Worm (Caenorhabditis elegans) whole organism, L1 larva: ENCODE data around the gene dgk-1.
A peak's percentile ranks its signal among the peaks of the same experiment; 100 is the strongest.

Experiments used
- C04F5.9 ChIP-seq: sonication (generic microtip); optimal IDR thresholded peaks from 2 replicates; lab custom pipeline; 2016; ENCODE audit warnings: missing genetic modification characterization, missing compliant biosample characterization
- C16A3.4 ChIP-seq: fragments of 150-350 bp; optimal IDR thresholded peaks from 2 replicates; lab custom pipeline; 2014; ENCODE audit warnings: missing biosample characterization, missing genetic modification characterization
- aha-1 ChIP-seq: fragments of 150-350 bp; optimal IDR thresholded peaks from 2 replicates; lab custom pipeline; 2014; ENCODE audit warnings: missing biosample characterization, missing genetic modification characterization
- aly-2 ChIP-seq: fragments of 150-350 bp; optimal IDR thresholded peaks from 2 replicates; lab custom pipeline; 2014; ENCODE audit warnings: missing biosample characterization, missing genetic modification characterization
- ceh-63 ChIP-seq: fragments of 200-800 bp; sonication (Bioruptor generic); optimal IDR thresholded peaks from 2 replicates; lab custom pipeline; 2018; ENCODE audit warnings: mild to moderate bottlenecking, missing genetic modification characterization, missing compliant biosample characterization
- ceh-8 ChIP-seq: fragments of 200-800 bp; sonication (Bioruptor generic); optimal IDR thresholded peaks from 2 replicates; lab custom pipeline; 2018; ENCODE audit warnings: mild to moderate bottlenecking, missing genetic modification characterization, moderate library complexity, missing compliant biosample characterization
- ceh-82 ChIP-seq, 3 experiments: fragments of 150-350 bp in 1 of 3; sonication (generic microtip) in 2 of 3; optimal IDR thresholded peaks; 2 replicates each; lab custom pipeline; 2014 to 2017; ENCODE audit warnings: missing biosample characterization in 3 of 3, missing genetic modification characterization in 3 of 3
- ceh-88 ChIP-seq: fragments of 200-800 bp; sonication (Bioruptor generic); IDR thresholded peaks from 2 replicates; pipeline ENCODE4 v1.3.6; 2022; ENCODE audit warnings: missing genetic modification characterization, missing compliant biosample characterization
- dpl-1 ChIP-seq, 3 experiments: fragments of 150-350 bp in 2 of 3; sonication (generic microtip) in 1 of 3; optimal IDR thresholded peaks; 2 replicates each; lab custom pipeline; 2014 to 2017; ENCODE audit warnings: missing biosample characterization in 3 of 3, missing genetic modification characterization in 3 of 3, missing genetic modification reagents in 3 of 3
- dsc-1 ChIP-seq: sonication (generic microtip); optimal IDR thresholded peaks from 2 replicates; lab custom pipeline; 2016; ENCODE audit warnings: mild to moderate bottlenecking, missing genetic modification characterization, missing compliant biosample characterization
- efl-1 ChIP-seq, 4 experiments: fragments of 150-350 bp; optimal IDR thresholded peaks in 3 of 4; peaks in 1 of 4; 1 replicate in 1 of 4; 2 replicates in 3 of 4; lab custom pipeline; 2014; ENCODE audit warnings: missing biosample characterization in 2 of 4, missing genetic modification characterization in 2 of 4, missing genetic modification reagents in 2 of 4
- efl-3 ChIP-seq: fragments of 200-800 bp; sonication (Bioruptor generic); optimal IDR thresholded peaks from 2 replicates; lab custom pipeline; 2018; ENCODE audit warnings: mild to moderate bottlenecking, missing genetic modification characterization, missing compliant biosample characterization
- egl-13 ChIP-seq: sonication (generic microtip); optimal IDR thresholded peaks from 2 replicates; lab custom pipeline; 2016; ENCODE audit warnings: missing genotype, missing genetic modification reagents, missing genetic modification characterization, missing compliant biosample characterization
- elt-2 ChIP-seq: sonication (generic microtip); optimal IDR thresholded peaks from 2 replicates; lab custom pipeline; 2016; ENCODE audit warnings: missing genetic modification characterization, mild to moderate bottlenecking, inconsistent platforms, missing compliant biosample characterization, missing genetic modification reagents
- elt-3 ChIP-seq, 6 experiments: fragments of 150-350 bp in 1 of 6; sonication (generic microtip); optimal IDR thresholded peaks; 2 replicates each; lab custom pipeline; 2017 to 2018; ENCODE audit warnings: missing biosample characterization in 6 of 6, missing genetic modification characterization in 6 of 6, inconsistent platforms in 1 of 6
- ets-5 ChIP-seq: fragments of 200-800 bp; sonication (Bioruptor generic); IDR thresholded peaks from 2 replicates; pipeline ENCODE4 v1.3.6; 2022; ENCODE audit warnings: missing genetic modification characterization, missing compliant biosample characterization
- fos-1 ChIP-seq: fragments of 150-350 bp; optimal IDR thresholded peaks from 2 replicates; lab custom pipeline; 2014; ENCODE audit warnings: missing biosample characterization, missing genetic modification characterization
- hlh-17 ChIP-seq: fragments of 200-800 bp; sonication (Bioruptor generic); optimal IDR thresholded peaks from 2 replicates; lab custom pipeline; 2018; ENCODE audit warnings: missing genetic modification characterization, mild to moderate bottlenecking, missing compliant biosample characterization, moderate library complexity, borderline replicate concordance
- irx-1 ChIP-seq: sonication (generic microtip); optimal IDR thresholded peaks from 2 replicates; lab custom pipeline; 2016; ENCODE audit warnings: missing genetic modification characterization, missing compliant biosample characterization
- isw-1 ChIP-seq: fragments of 200-800 bp; sonication (Bioruptor generic); IDR thresholded peaks from 2 replicates; pipeline ENCODE4 v1.3.6; 2022; ENCODE audit warnings: missing genetic modification characterization, missing compliant biosample characterization
- lin-13 ChIP-seq: fragments of 150-350 bp; optimal IDR thresholded peaks from 2 replicates; lab custom pipeline; 2014; ENCODE audit warnings: missing biosample characterization, missing genetic modification reagents, missing genetic modification characterization
- lin-14 ChIP-seq: fragments of 200-800 bp; sonication (Bioruptor generic); optimal IDR thresholded peaks from 2 replicates; lab custom pipeline; 2018; ENCODE audit warnings: mild to moderate bottlenecking, missing genetic modification characterization, moderate library complexity, missing compliant biosample characterization
- lin-15B ChIP-seq: fragments of 150-350 bp; sonication (generic microtip); optimal IDR thresholded peaks from 3 replicates; lab custom pipeline; 2014; ENCODE audit warnings: missing biosample characterization, missing genetic modification characterization
- lin-35 ChIP-seq, 2 experiments: fragments of 150-350 bp; optimal IDR thresholded peaks; 2 replicates each; lab custom pipeline; 2014; ENCODE audit warnings: missing biosample characterization in 2 of 2, missing genetic modification characterization in 2 of 2, missing genetic modification reagents in 2 of 2
- lin-39 ChIP-seq: fragments of 150-350 bp; optimal IDR thresholded peaks from 2 replicates; lab custom pipeline; 2014; ENCODE audit warnings: missing biosample characterization, missing genetic modification reagents, missing genetic modification characterization
- mab-9 ChIP-seq: fragments of 200-800 bp; sonication (Bioruptor generic); IDR thresholded peaks from 2 replicates; pipeline ENCODE4 v1.3.6; 2022; ENCODE audit warnings: missing genetic modification reagents, missing genetic modification characterization, missing compliant biosample characterization
- mdl-1 ChIP-seq, 2 experiments: fragments of 150-350 bp; optimal IDR thresholded peaks; 2 replicates each; lab custom pipeline; 2014 to 2017; ENCODE audit warnings: missing biosample characterization in 2 of 2, missing genetic modification characterization in 2 of 2, inconsistent platforms in 1 of 2
- mef-2 ChIP-seq: fragments of 150-350 bp; optimal IDR thresholded peaks from 2 replicates; lab custom pipeline; 2014; ENCODE audit warnings: missing biosample characterization, missing genetic modification characterization
- mep-1 ChIP-seq: fragments of 150-350 bp; optimal IDR thresholded peaks from 2 replicates; lab custom pipeline; 2014; ENCODE audit warnings: missing biosample characterization, missing genetic modification characterization
- nhr-11 ChIP-seq: fragments of 150-350 bp; optimal IDR thresholded peaks from 2 replicates; lab custom pipeline; 2014; ENCODE audit warnings: missing biosample characterization, missing genetic modification characterization
- nhr-19 ChIP-seq: fragments of 200-800 bp; sonication (Bioruptor generic); conservative IDR thresholded peaks from 2 replicates; pipeline ENCODE4 v1.3.6; 2022; ENCODE audit warnings: missing genetic modification characterization, missing compliant biosample characterization
- nhr-20 ChIP-seq: sonication (generic microtip); optimal IDR thresholded peaks from 2 replicates; lab custom pipeline; 2016; ENCODE audit warnings: mild to moderate bottlenecking, missing genetic modification characterization, missing compliant biosample characterization
- nhr-237 ChIP-seq: fragments of 150-350 bp; optimal IDR thresholded peaks from 2 replicates; lab custom pipeline; 2014; ENCODE audit warnings: missing biosample characterization, missing genetic modification characterization
- nhr-28 ChIP-seq: fragments of 150-350 bp; optimal IDR thresholded peaks from 2 replicates; lab custom pipeline; 2014; ENCODE audit warnings: missing biosample characterization, missing genetic modification characterization
- nhr-47 ChIP-seq: sonication (generic microtip); optimal IDR thresholded peaks from 2 replicates; lab custom pipeline; 2016; ENCODE audit warnings: mild to moderate bottlenecking, missing genetic modification characterization, moderate library complexity, missing compliant biosample characterization
- nhr-76 ChIP-seq: sonication (generic microtip); optimal IDR thresholded peaks from 2 replicates; lab custom pipeline; 2017; ENCODE audit warnings: missing biosample characterization, missing genetic modification characterization
- nhr-85 ChIP-seq: sonication (generic microtip); peaks from one replicate; lab custom pipeline; 2016; ENCODE audit warnings: missing genetic modification characterization, inconsistent platforms, missing compliant biosample characterization
- pag-3 ChIP-seq: sonication (generic microtip); optimal IDR thresholded peaks from 2 replicates; lab custom pipeline; 2017; ENCODE audit warnings: missing genetic modification characterization, mild to moderate bottlenecking, missing compliant biosample characterization, antibody characterized with exemption, borderline replicate concordance; ENCODE audit not compliant: insufficient read depth
- pqm-1 ChIP-seq: sonication (generic microtip); optimal IDR thresholded peaks from 3 replicates; lab custom pipeline; 2017; ENCODE audit warnings: missing biosample characterization, missing genetic modification characterization
- skn-1 ChIP-seq: fragments of 150-350 bp; optimal IDR thresholded peaks from 2 replicates; lab custom pipeline; 2014; ENCODE audit warnings: missing biosample characterization, missing genetic modification characterization
- sptf-1 ChIP-seq: fragments of 150-350 bp; optimal IDR thresholded peaks from 2 replicates; lab custom pipeline; 2014; ENCODE audit warnings: missing biosample characterization, missing genetic modification characterization
- tbx-2 ChIP-seq: sonication (generic microtip); optimal IDR thresholded peaks from 2 replicates; lab custom pipeline; 2016; ENCODE audit warnings: missing genetic modification characterization, missing compliant biosample characterization
- tlp-1 ChIP-seq: fragments of 150-350 bp; optimal IDR thresholded peaks from 2 replicates; lab custom pipeline; 2014; ENCODE audit warnings: missing biosample characterization, missing genetic modification characterization
- unc-130 ChIP-seq: fragments of 150-350 bp; optimal IDR thresholded peaks from 2 replicates; lab custom pipeline; 2017; ENCODE audit warnings: missing biosample characterization, missing genetic modification characterization, inconsistent platforms
- unc-30 ChIP-seq: sonication (generic microtip); optimal IDR thresholded peaks from 2 replicates; lab custom pipeline; 2017; ENCODE audit warnings: missing biosample characterization, missing genetic modification characterization
- unc-62 ChIP-seq: fragments of 150-350 bp; optimal IDR thresholded peaks from 2 replicates; lab custom pipeline; 2014; ENCODE audit warnings: missing biosample characterization, missing genetic modification reagents, missing genetic modification characterization
- unc-86 ChIP-seq: sonication (generic microtip); optimal IDR thresholded peaks from 2 replicates; lab custom pipeline; 2016; ENCODE audit warnings: missing genetic modification characterization, missing compliant biosample characterization
- unc-98 ChIP-seq: fragments of 200-800 bp; sonication (Bioruptor generic); IDR thresholded peaks from 2 replicates; pipeline ENCODE4 v1.3.6; 2022; ENCODE audit warnings: missing genetic modification characterization, missing compliant biosample characterization
- vab-15 ChIP-seq: sonication (generic microtip); optimal IDR thresholded peaks from 2 replicates; lab custom pipeline; 2017; ENCODE audit warnings: missing genotype, mild to moderate bottlenecking, missing genetic modification characterization, missing compliant biosample characterization
- zag-1 ChIP-seq: fragments of 150-350 bp; optimal IDR thresholded peaks from 2 replicates; lab custom pipeline; 2014; ENCODE audit warnings: missing biosample characterization, missing genetic modification characterization
- zip-4 ChIP-seq: fragments of 200-800 bp; sonication (Bioruptor generic); optimal IDR thresholded peaks from 2 replicates; lab custom pipeline; 2018; ENCODE audit warnings: mild to moderate bottlenecking, missing genetic modification characterization, moderate library complexity, missing compliant biosample characterization
- ztf-11 ChIP-seq, 2 experiments: sonication (generic microtip); optimal IDR thresholded peaks; 2 replicates each; lab custom pipeline; 2016 to 2017; ENCODE audit warnings: missing genetic modification characterization in 2 of 2, missing biosample characterization in 1 of 2, missing compliant biosample characterization in 1 of 2

dgk-1 gene

ce11 chrX:949466-949865 is 41.8 kb downstream of the dgk-1 start (continued):
- TF ChIP-seq pag-3 (tag; lab: Kevin White, UChicago), result no peak
- TF ChIP-seq tlp-1 (tag; lab: Kevin White, UChicago), result no peak
- peak in 1 of 2 experiments; percentile 73 for TF ChIP-seq ztf-11 (tag; optimal IDR thresholded peaks at IDR 0.05; lab: Kevin White, UChicago)
- no peak for TF ChIP-seq hlh-17 (GFP tag; lab: Kevin White, UChicago)
- peak; percentile 99 for TF ChIP-seq zag-1
- TF ChIP-seq unc-98, result no peak
- peak; percentile 31 for TF ChIP-seq vab-15
- peak; percentile 25 for TF ChIP-seq elt-2 (tag; lab: Kevin White, UChicago)
- TF ChIP-seq nhr-28, result no peak
- peak; percentile 96 for TF ChIP-seq tbx-2 (tag; lab: Kevin White, UChicago)
- TF ChIP-seq elt-3 (tag; optimal IDR thresholded peaks at IDR 0.05; lab: Kevin White, UChicago), result peak in 3 of 6 experiments; percentile 34 to 70 (median 61)
- peak; percentile 92 for TF ChIP-seq dsc-1 (tag; lab: Kevin White, UChicago)
- peak; percentile 71 for TF ChIP-seq nhr-11 (tag; lab: Kevin White, UChicago)
- peak; percentile 60 for TF ChIP-seq nhr-76
- peak; percentile 99 for TF ChIP-seq lin-14 (GFP tag; lab: Kevin White, UChicago)
- TF ChIP-seq lin-13 (GFP tag; lab: Kevin White, UChicago), result peak; percentile 84
- peak; percentile 52 for TF ChIP-seq lin-39
- peak; percentile 85 for TF ChIP-seq egl-13 (tag; lab: Kevin White, UChicago)
- TF ChIP-seq fos-1 (tag; lab: Kevin White, UChicago), result peak; percentile 85
- peak; percentile 94 for TF ChIP-seq unc-86
- peak; percentile 85 to 96 (median 91) for TF ChIP-seq ceh-82 (tag; optimal IDR thresholded peaks at IDR 0.05; lab: Kevin White, UChicago)
- TF ChIP-seq C16A3.4 (tag; lab: Kevin White, UChicago), result peak; percentile 96
- TF ChIP-seq nhr-47 (tag; lab: Kevin White, UChicago), result peak; percentile 95
- TF ChIP-seq efl-3 (GFP tag; lab: Kevin White, UChicago), result no peak
- peak; percentile 86 for TF ChIP-seq ceh-8 (GFP tag; lab: Kevin White, UChicago)
- peak; percentile 92 for TF ChIP-seq mep-1 (tag; lab: Kevin White, UChicago)
- TF ChIP-seq pqm-1 (tag; lab: Kevin White, UChicago), result no peak
- TF ChIP-seq ets-5 (GFP tag; lab: Robert Waterston, UW), result no peak
- TF ChIP-seq mab-9, result peak; percentile 81
- TF ChIP-seq aha-1 (tag; lab: Kevin White, UChicago), result peak; percentile 23
- peak; percentile 93 for TF ChIP-seq skn-1 (tag; lab: Kevin White, UChicago)
- TF ChIP-seq nhr-237 (tag; lab: Kevin White, UChicago), result peak; percentile 79
- peak; percentile 43; the same call in 1 of the 2 replicates for TF ChIP-seq ceh-88
- TF ChIP-seq lin-15B (tag; lab: Kevin White, UChicago), result peak; percentile 14
- TF ChIP-seq lin-35 (GFP tag; optimal IDR thresholded peaks at IDR 0.05; lab: Kevin White, UChicago), result peak; percentile 78 to 84
- TF ChIP-seq ceh-63 (GFP tag; lab: Kevin White, UChicago), result peak; percentile 26
- TF ChIP-seq zip-4, result peak; percentile 61
- TF ChIP-seq dpl-1 (GFP tag; optimal IDR thresholded peaks at IDR 0.05; lab: Kevin White, UChicago), result peak; percentile 61 to 72 (median 62)
- peak; percentile 69 for TF ChIP-seq unc-30 (tag; lab: Kevin White, UChicago)
- peak; percentile 72 to 79 for TF ChIP-seq efl-1 (optimal IDR thresholded peaks at IDR 0.05; lab: Kevin White, UChicago)
- TF ChIP-seq efl-1 (GFP tag; optimal IDR thresholded peaks at IDR 0.05 in 1 of 2; lab: Kevin White, UChicago), result peak; percentile 57 to 94
- TF ChIP-seq aly-2 (tag; lab: Kevin White, UChicago), result peak; percentile 1
- peak; percentile 96 for TF ChIP-seq nhr-85 (tag; lab: Kevin White, UChicago)
- peak; percentile 86 for TF ChIP-seq nhr-19 (GFP tag; lab: Robert Waterston, UW)
- no peak for TF ChIP-seq mef-2 (tag; lab: Kevin White, UChicago)
- peak; percentile 87 for TF ChIP-seq irx-1 (tag; lab: Kevin White, UChicago)
- TF ChIP-seq C04F5.9, result no peak
- peak; percentile 25 to 69 for TF ChIP-seq mdl-1 (tag; optimal IDR thresholded peaks at IDR 0.05; lab: Kevin White, UChicago)
- no peak for TF ChIP-seq sptf-1
- peak; percentile 77 for TF ChIP-seq unc-130 (tag; lab: Kevin White, UChicago)
- TF ChIP-seq isw-1 (GFP tag; lab: Robert Waterston, UW), result peak; percentile 75
- peak; percentile 93 for TF ChIP-seq nhr-20 (tag; lab: Kevin White, UChicago)
- TF ChIP-seq unc-62 (GFP tag; lab: Kevin White, UChicago), result no peak
